Fruit fly (Drosophila melanogaster) whole organism, embryonic: Measurements from ENCODE around the gene Usp10.

Source experiments
- ATbp ChIP-seq: fragments of 200-800 bp; sonication (Bioruptor generic); optimal IDR thresholded peaks from 2 replicates; lab custom pipeline; 2017; ENCODE audit warnings: missing biosample characterization, mild to moderate bottlenecking, missing genetic modification characterization, missing genetic modification reagents
- Abd-B ChIP-seq: fragments of 200-800 bp; sonication (Bioruptor generic); optimal IDR thresholded peaks from 2 replicates; lab custom pipeline; 2018; ENCODE audit warnings: missing biosample characterization, mild to moderate bottlenecking, missing genetic modification characterization, moderate library complexity
- Awh ChIP-seq: fragments of 200-800 bp; sonication (Bioruptor generic); IDR thresholded peaks from 2 replicates; pipeline ENCODE4, ENCODE4 v1.3.6; 2022; ENCODE audit warnings: missing biosample characterization, missing genetic modification characterization
- Blimp-1 ChIP-seq: fragments of 200-800 bp; sonication (Bioruptor generic); optimal IDR thresholded peaks from 3 replicates; lab custom pipeline; 2018; ENCODE audit warnings: missing biosample characterization, missing genetic modification characterization, mild to moderate bottlenecking, moderate library complexity, missing genetic modification reagents
- C15 ChIP-seq: fragments of 200-800 bp; sonication (Bioruptor generic); IDR thresholded peaks from 3 replicates; pipeline ENCODE4 v1.3.6; 2022; ENCODE audit warnings: missing biosample characterization, missing genetic modification characterization
- CG12071 ChIP-seq: fragments of 200-800 bp; sonication (Bioruptor generic); optimal IDR thresholded peaks from 3 replicates; lab custom pipeline; 2018; ENCODE audit warnings: missing biosample characterization, mild to moderate bottlenecking, missing genetic modification characterization
- CG12236 ChIP-seq: fragments of 200-800 bp; sonication (Bioruptor generic); optimal IDR thresholded peaks from 2 replicates; lab custom pipeline; 2016; ENCODE audit warnings: missing biosample characterization, missing genetic modification characterization
- CG12299 ChIP-seq: fragments of 200-800 bp; sonication (Bioruptor generic); optimal IDR thresholded peaks from 2 replicates; lab custom pipeline; 2018; ENCODE audit warnings: missing biosample characterization, mild to moderate bottlenecking, missing genetic modification characterization
- CG12769 ChIP-seq: fragments of 200-800 bp; sonication (Bioruptor generic); optimal IDR thresholded peaks from 2 replicates; lab custom pipeline; 2019; ENCODE audit warnings: missing biosample characterization, mild to moderate bottlenecking, missing genetic modification characterization, moderate library complexity
- CG15696 ChIP-seq: fragments of 200-800 bp; sonication (Bioruptor generic); optimal IDR thresholded peaks from 2 replicates; lab custom pipeline; 2019; ENCODE audit warnings: missing biosample characterization, mild to moderate bottlenecking, missing genetic modification characterization, moderate library complexity
- CG18599 ChIP-seq: fragments of 200-800 bp; sonication (Bioruptor generic); optimal IDR thresholded peaks from 3 replicates; lab custom pipeline; 2017; ENCODE audit warnings: missing biosample characterization, missing genetic modification characterization, mild to moderate bottlenecking, moderate library complexity, missing genetic modification reagents
- CG18619 ChIP-seq: fragments of 200-800 bp; sonication (Bioruptor generic); optimal IDR thresholded peaks from 3 replicates; lab custom pipeline; 2017; ENCODE audit warnings: missing biosample characterization, mild to moderate bottlenecking, missing genetic modification characterization
- CG2129 ChIP-seq: fragments of 200-800 bp; sonication (Bioruptor generic); IDR thresholded peaks from 2 replicates; pipeline ENCODE4 v1.3.6; 2022; ENCODE audit warnings: missing biosample characterization, missing genetic modification characterization; ENCODE audit not compliant: partially characterized antibody
- CG32772 ChIP-seq: fragments of 200-800 bp; sonication (Bioruptor generic); IDR thresholded peaks from 2 replicates; pipeline ENCODE4 v1.3.6; 2022; ENCODE audit warnings: missing biosample characterization, missing genetic modification characterization
- CG34376 ChIP-seq: fragments of 200-800 bp; sonication (Bioruptor generic); optimal IDR thresholded peaks from 2 replicates; lab custom pipeline; 2018; ENCODE audit warnings: missing biosample characterization, mild to moderate bottlenecking, missing genetic modification characterization
- CG3838 ChIP-seq: fragments of 200-800 bp; sonication (Bioruptor generic); optimal IDR thresholded peaks from 3 replicates; lab custom pipeline; 2016; ENCODE audit warnings: missing biosample characterization, missing genetic modification characterization
- CG6254 ChIP-seq: fragments of 200-800 bp; sonication (Bioruptor generic); optimal IDR thresholded peaks from 3 replicates; lab custom pipeline; 2017; ENCODE audit warnings: mild to moderate bottlenecking, missing biosample characterization, missing genetic modification reagents, missing genetic modification characterization
- CG8089 ChIP-seq: fragments of 200-800 bp; sonication (Bioruptor generic); optimal IDR thresholded peaks from 3 replicates; lab custom pipeline; 2016; ENCODE audit warnings: missing biosample characterization, missing genetic modification characterization
- CG8478 ChIP-seq: fragments of >200 bp; optimal IDR thresholded peaks from 2 replicates; lab custom pipeline; 2018
- Dp ChIP-seq: fragments of 200-800 bp; sonication (Bioruptor generic); optimal IDR thresholded peaks from 2 replicates; lab custom pipeline; 2018; ENCODE audit warnings: missing biosample characterization, mild to moderate bottlenecking, missing genetic modification characterization, moderate library complexity
- Hey ChIP-seq: fragments of 200-800 bp; sonication (Bioruptor generic); optimal IDR thresholded peaks from 3 replicates; lab custom pipeline; 2018; ENCODE audit warnings: missing biosample characterization, mild to moderate bottlenecking, missing genetic modification characterization
- Hmr ChIP-seq: fragments of 200-800 bp; sonication (Bioruptor generic); optimal IDR thresholded peaks from 3 replicates; lab custom pipeline; 2017; ENCODE audit warnings: mild to moderate bottlenecking, missing biosample characterization, missing genetic modification reagents, missing genetic modification characterization
- MESR4 ChIP-seq: fragments of 200-800 bp; sonication (Bioruptor generic); optimal IDR thresholded peaks from 2 replicates; lab custom pipeline; 2018; ENCODE audit warnings: missing biosample characterization, mild to moderate bottlenecking, missing genetic modification characterization, moderate library complexity
- Sin3A ChIP-seq: fragments of >200 bp; optimal IDR thresholded peaks from 2 replicates; lab custom pipeline; 2018
- TFAM ChIP-seq: fragments of 200-800 bp; sonication (Bioruptor generic); optimal IDR thresholded peaks from 2 replicates; lab custom pipeline; 2017; ENCODE audit warnings: missing biosample characterization, missing genetic modification characterization, inconsistent platforms
- Xrp1 ChIP-seq: fragments of 200-800 bp; sonication (Bioruptor generic); IDR thresholded peaks from 2 replicates; pipeline ENCODE4 v1.3.6; 2022; ENCODE audit warnings: missing biosample characterization, missing genetic modification characterization
- caup ChIP-seq: fragments of 200-800 bp; sonication (Bioruptor generic); optimal IDR thresholded peaks from 3 replicates; lab custom pipeline; 2017; ENCODE audit warnings: missing biosample characterization, mild to moderate bottlenecking, missing genetic modification characterization, moderate library complexity; ENCODE audit not compliant: severe bottlenecking
- emc ChIP-seq: fragments of 200-800 bp; sonication (Bioruptor generic); optimal IDR thresholded peaks from 2 replicates; lab custom pipeline; 2016; ENCODE audit warnings: missing biosample characterization, missing genetic modification characterization
- en ChIP-seq: fragments of 200-800 bp; sonication (Bioruptor generic); optimal IDR thresholded peaks from 2 replicates; lab custom pipeline; 2016; ENCODE audit warnings: missing biosample characterization, missing genetic modification characterization
- ftz-f1 ChIP-seq: fragments of 200-800 bp; sonication (Bioruptor generic); optimal IDR thresholded peaks from 2 replicates; lab custom pipeline; 2016; ENCODE audit warnings: missing biosample characterization, missing genetic modification characterization
- gce ChIP-seq: fragments of 200-800 bp; sonication (Bioruptor generic); IDR thresholded peaks from 3 replicates; pipeline ENCODE4 v1.3.6; 2022; ENCODE audit warnings: missing biosample characterization, missing genetic modification characterization
- grn ChIP-seq: fragments of 200-800 bp; sonication (Bioruptor generic); optimal IDR thresholded peaks from 3 replicates; lab custom pipeline; 2017; ENCODE audit warnings: missing biosample characterization, missing genetic modification characterization
- kni ChIP-seq: fragments of 200-800 bp; sonication (Bioruptor generic); optimal IDR thresholded peaks from 3 replicates; lab custom pipeline; 2017; ENCODE audit warnings: mild to moderate bottlenecking, missing biosample characterization, missing genetic modification reagents, missing genetic modification characterization
- nau ChIP-seq: fragments of 200-800 bp; sonication (Bioruptor generic); optimal IDR thresholded peaks from 3 replicates; lab custom pipeline; 2017; ENCODE audit warnings: missing biosample characterization, mild to moderate bottlenecking, missing genetic modification characterization, missing genetic modification reagents
- nerfin-1 ChIP-seq: fragments of 200-800 bp; sonication (Bioruptor generic); optimal IDR thresholded peaks from 3 replicates; lab custom pipeline; 2019; ENCODE audit warnings: missing biosample characterization, mild to moderate bottlenecking, missing genetic modification characterization, moderate library complexity
- pros ChIP-seq: fragments of 200-800 bp; sonication (Bioruptor generic); optimal IDR thresholded peaks from 3 replicates; lab custom pipeline; 2019; ENCODE audit warnings: missing biosample characterization, mild to moderate bottlenecking, missing genetic modification characterization, moderate library complexity
- pum ChIP-seq: fragments of 200-800 bp; sonication (Bioruptor generic); optimal IDR thresholded peaks from 2 replicates; lab custom pipeline; 2016; ENCODE audit warnings: missing biosample characterization, missing genetic modification characterization
- sd ChIP-seq: fragments of 200-800 bp; sonication (Bioruptor generic); optimal IDR thresholded peaks from 3 replicates; lab custom pipeline; 2018; ENCODE audit warnings: missing biosample characterization, mild to moderate bottlenecking, missing genetic modification characterization, moderate library complexity
- sens ChIP-seq: fragments of 200-800 bp; sonication (Bioruptor generic); peaks from one replicate; lab custom pipeline; 2016; ENCODE audit warnings: missing biosample characterization, missing genetic modification characterization
- sima ChIP-seq: fragments of 200-800 bp; sonication (Bioruptor generic); optimal IDR thresholded peaks from 2 replicates; lab custom pipeline; 2016; ENCODE audit warnings: missing biosample characterization, missing genetic modification characterization
- sob ChIP-seq: fragments of 200-800 bp; sonication (Bioruptor generic); IDR thresholded peaks from 2 replicates; pipeline ENCODE4 v1.3.6; 2022; ENCODE audit warnings: missing biosample characterization, missing genetic modification characterization
- sug ChIP-seq: fragments of 200-800 bp; optimal IDR thresholded peaks from 2 replicates; lab custom pipeline; 2019; ENCODE audit warnings: missing biosample characterization, mild to moderate bottlenecking, missing genetic modification characterization, moderate library complexity
- tap ChIP-seq: fragments of 200-800 bp; optimal IDR thresholded peaks from 3 replicates; lab custom pipeline; 2019; ENCODE audit warnings: missing biosample characterization, mild to moderate bottlenecking, missing genetic modification characterization, moderate library complexity
- tna ChIP-seq: fragments of 200-800 bp; sonication (Bioruptor generic); IDR thresholded peaks from 2 replicates; pipeline ENCODE4 v1.3.6; 2022; ENCODE audit warnings: missing biosample characterization, missing genetic modification characterization; ENCODE audit not compliant: partially characterized antibody
- trh ChIP-seq: fragments of 200-800 bp; sonication (Bioruptor generic); optimal IDR thresholded peaks from 2 replicates; lab custom pipeline; 2016; ENCODE audit warnings: missing biosample characterization, missing genetic modification characterization
- ttk ChIP-seq: fragments of 200-800 bp; sonication (Bioruptor generic); IDR thresholded peaks from 2 replicates; pipeline ENCODE4 v2.1.2; 2022; ENCODE audit warnings: missing biosample characterization, missing genetic modification characterization
- unpg ChIP-seq: fragments of 200-800 bp; sonication (Bioruptor generic); optimal IDR thresholded peaks from 3 replicates; lab custom pipeline; 2018; ENCODE audit warnings: missing biosample characterization, mild to moderate bottlenecking, missing genetic modification characterization, moderate library complexity
- wdn ChIP-seq: fragments of 200-800 bp; sonication (Bioruptor generic); IDR thresholded peaks from 2 replicates; pipeline ENCODE4 v1.3.6; 2022; ENCODE audit warnings: missing biosample characterization, missing genetic modification characterization

Usp10 gene

DNA sequence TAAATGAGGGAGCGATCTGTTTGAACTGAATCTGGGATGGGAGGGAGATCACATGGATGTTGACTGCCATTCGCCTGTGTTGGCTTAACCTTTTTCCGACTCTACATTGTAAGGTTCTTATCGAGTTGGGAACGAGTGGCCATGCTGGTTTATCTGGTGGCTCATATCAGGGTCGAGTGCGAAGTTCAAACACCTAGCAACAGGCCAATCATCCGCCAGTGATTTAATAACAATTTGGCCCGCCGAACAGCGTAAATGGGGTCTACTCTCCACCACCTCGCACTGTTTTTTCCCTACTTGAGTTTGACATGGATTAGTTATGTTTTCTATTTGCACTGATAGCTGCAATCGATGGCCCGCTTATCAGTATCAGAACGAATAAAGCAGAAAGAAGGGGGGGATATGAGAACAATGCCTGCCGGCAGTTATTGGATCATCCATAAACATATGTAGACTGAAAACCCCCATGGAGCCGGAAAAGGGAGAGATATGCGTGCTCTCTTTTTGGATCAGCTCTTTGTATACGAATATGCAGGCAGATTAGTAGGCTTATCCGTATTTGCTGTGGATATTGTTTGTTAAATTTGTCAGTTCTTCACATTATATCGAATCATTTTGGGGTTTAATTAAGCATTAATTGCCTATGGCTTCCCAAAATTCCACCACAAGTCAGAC is 15.9 kb downstream of the Usp10 start (continued):
- TF ChIP-seq emc (GFP tag; lab: Kevin White, UChicago) (no peak), trh (no peak), sob (no peak), gce (GFP tag; lab: Robert Waterston, UW) (0 out of 3 replicates have a peak, but pooled peaks have one; percentile 12), CG18599 (GFP tag; lab: Kevin White, UChicago) (peak; percentile 32), sug (peak; percentile 84), CG12236 (GFP tag; lab: Kevin White, UChicago) (no peak), nau (GFP tag; lab: Kevin White, UChicago) (no peak), ATbp (GFP tag; lab: Kevin White, UChicago) (no peak), CG12299 (tag; lab: Kevin White, UChicago) (no peak), sens (peak; percentile 75), nerfin-1 (peak; percentile 26), sd (tag; lab: Kevin White, UChicago) (peak; percentile 31), Sin3A (lab: Kevin White, UChicago) (no peak), en (GFP tag; lab: Kevin White, UChicago) (no peak), C15 (GFP tag; lab: Robert Waterston, UW) (no peak), pros (GFP tag; lab: Kevin White, UChicago) (peak; percentile 12), Xrp1 (GFP tag; lab: Robert Waterston, UW) (no peak), kni (GFP tag; lab: Kevin White, UChicago) (peak; percentile 9), wdn (GFP tag; lab: Robert Waterston, UW) (no peak), Blimp-1 (GFP tag; lab: Kevin White, UChicago) (no peak), CG2129 (GFP tag; lab: Robert Waterston, UW) (no peak), CG12071 (peak; percentile 10), Hey (no peak), ftz-f1 (GFP tag; lab: Kevin White, UChicago) (no peak), CG3838 (GFP tag; lab: Kevin White, UChicago) (no peak), CG32772 (no peak), Hmr (GFP tag; lab: Kevin White, UChicago) (peak; percentile 29), CG18619 (no peak), CG6254 (GFP tag; lab: Kevin White, UChicago) (no peak), Abd-B (GFP tag; lab: Kevin White, UChicago) (no peak), CG15696 (no peak), tap (tag; lab: Kevin White, UChicago) (peak; percentile 25), pum (GFP tag; lab: Kevin White, UChicago) (no peak), CG12769 (peak; percentile 16), caup (GFP tag; lab: Kevin White, UChicago) (no peak), grn (GFP tag; lab: Kevin White, UChicago) (peak; percentile 85), CG8089 (GFP tag; lab: Kevin White, UChicago) (no peak), MESR4 (GFP tag; lab: Kevin White, UChicago) (no peak), TFAM (GFP tag; lab: Kevin White, UChicago) (no peak), tna (GFP tag; lab: Robert Waterston, UW) (no peak), sima (GFP tag; lab: Kevin White, UChicago) (no peak), Awh (GFP tag; lab: Robert Waterston, UW) (no peak), unpg (GFP tag; lab: Kevin White, UChicago) (no peak), CG8478 (lab: Kevin White, UChicago) (no peak), Dp (no peak), CG34376 (GFP tag; lab: Kevin White, UChicago) (peak; percentile 81), ttk (GFP tag; lab: Robert Waterston, UW) (no peak)
